Worm (Caenorhabditis elegans) whole organism, L4/young adult: ENCODE results near the gene grd-14.
"Not testable (repeated sequence)": the region's sequence is repeated elsewhere in the genome, so short reads cannot be mapped to it uniquely, and the experiment has no call there.

ENCODE experiments used
- W03F9.2 ChIP-seq: fragments of 150-350 bp; optimal IDR thresholded peaks from 2 replicates; lab custom pipeline; 2014; ENCODE audit warnings: missing biosample characterization, missing genetic modification characterization
- dao-5 ChIP-seq: sonication (generic microtip); optimal IDR thresholded peaks from 2 replicates; lab custom pipeline; 2016; ENCODE audit warnings: missing genotype, missing genetic modification characterization, moderate library complexity, missing compliant biosample characterization
- him-1 ChIP-seq: sonication (generic microtip); optimal IDR thresholded peaks from 2 replicates; lab custom pipeline; 2016; ENCODE audit warnings: missing genotype, missing genetic modification reagents, missing genetic modification characterization, missing compliant biosample characterization

grd-14 gene

ce11 chrX:8521614-8522013 is 21.8 kb downstream of the grd-14 start, which contains the start of gene C03G5.14:
Gene C03G5.14, plus strand, starts transcription at chrX:8521914.
- TF ChIP-seq dao-5 (no peak), W03F9.2 (tag; lab: Kevin White, UChicago) (no peak), him-1 (tag; lab: Kevin White, UChicago) (no peak)

- TF ChIP-seq him-1 (tag; lab: Kevin White, UChicago): no peak
- TF ChIP-seq W03F9.2 (tag; lab: Kevin White, UChicago): no peak
- TF ChIP-seq dao-5: no peak
Observed at ce11 chrX:8523000-8523399, 23.2 kb downstream of the grd-14 start.

- no peak for TF ChIP-seq W03F9.2 (tag; lab: Kevin White, UChicago)
- TF ChIP-seq him-1 (tag; lab: Kevin White, UChicago): no peak
- TF ChIP-seq dao-5: no peak
Observed at ce11 chrX:8527950-8528349, 28.1 kb downstream of the grd-14 start, which contains the start of gene flp-5. Gene flp-5, plus strand, starts transcription at chrX:8528250.

ce11 chrX:8535006-8535405 is 35.2 kb downstream of the grd-14 start, which contains the start of gene nspc-1:
Gene nspc-1, minus strand, starts transcription at chrX:8535106.
- not testable (repeated sequence) for TF ChIP-seq dao-5; him-1 (tag; lab: Kevin White, UChicago); W03F9.2 (tag; lab: Kevin White, UChicago)

ce11 chrX:8536791-8537190 is 37.0 kb downstream of the grd-14 start, which contains the start of gene nspc-3:
Gene nspc-3, plus strand, starts transcription at chrX:8537091.
- TF ChIP-seq dao-5 (no peak), him-1 (tag; lab: Kevin White, UChicago) (no peak), W03F9.2 (tag; lab: Kevin White, UChicago) (no peak)

- TF ChIP-seq dao-5; him-1 (tag; lab: Kevin White, UChicago); W03F9.2 (tag; lab: Kevin White, UChicago): not testable (repeated sequence)
Observed at ce11 chrX:8538262-8538776, 38.5 kb downstream of the grd-14 start, which contains the start of the genes nspc-4 and nspc-5. Gene nspc-4, minus strand, starts transcription at chrX:8538362. Gene nspc-5, plus strand, starts transcription at chrX:8538726.

- not testable (repeated sequence) for TF ChIP-seq him-1 (tag; lab: Kevin White, UChicago); W03F9.2 (tag; lab: Kevin White, UChicago); dao-5
Observed at ce11 chrX:8541562-8541961, 41.7 kb downstream of the grd-14 start, which contains the start of gene nspc-7. Gene nspc-7, plus strand, starts transcription at chrX:8541862.

ce11 chrX:8545971-8546442 is 46.2 kb downstream of the grd-14 start, which contains the start of gene sdha-1:
Gene sdha-1, minus strand, starts transcription at chrX:8546021.
- no peak for TF ChIP-seq dao-5
- peak; percentile 78 for TF ChIP-seq W03F9.2 (tag; lab: Kevin White, UChicago)
- TF ChIP-seq him-1 (tag; lab: Kevin White, UChicago): peak; percentile 29

ce11 chrX:8549026-8549425 is 49.2 kb downstream of the grd-14 start, which contains the start of gene D2021.4:
Gene D2021.4, minus strand, starts transcription at chrX:8549073.
- no peak for TF ChIP-seq him-1 (tag; lab: Kevin White, UChicago)
- TF ChIP-seq W03F9.2 (tag; lab: Kevin White, UChicago): no peak
- TF ChIP-seq dao-5: no peak

- TF ChIP-seq him-1 (tag; lab: Kevin White, UChicago): no peak
- no peak for TF ChIP-seq W03F9.2 (tag; lab: Kevin White, UChicago)
- no peak for TF ChIP-seq dao-5
Observed at ce11 chrX:8550099-8550498, 50.3 kb downstream of the grd-14 start.
